Worm (Caenorhabditis elegans) whole organism, L4/young adult: ENCODE data around the gene gst-33.

Source experiments
- dao-5 ChIP-seq: sonication (generic microtip); optimal IDR thresholded peaks from 2 replicates; lab custom pipeline; 2016; ENCODE audit warnings: missing genotype, missing genetic modification characterization, moderate library complexity, missing compliant biosample characterization
- him-1 ChIP-seq: sonication (generic microtip); optimal IDR thresholded peaks from 2 replicates; lab custom pipeline; 2016; ENCODE audit warnings: missing genotype, missing genetic modification reagents, missing genetic modification characterization, missing compliant biosample characterization

DNA sequence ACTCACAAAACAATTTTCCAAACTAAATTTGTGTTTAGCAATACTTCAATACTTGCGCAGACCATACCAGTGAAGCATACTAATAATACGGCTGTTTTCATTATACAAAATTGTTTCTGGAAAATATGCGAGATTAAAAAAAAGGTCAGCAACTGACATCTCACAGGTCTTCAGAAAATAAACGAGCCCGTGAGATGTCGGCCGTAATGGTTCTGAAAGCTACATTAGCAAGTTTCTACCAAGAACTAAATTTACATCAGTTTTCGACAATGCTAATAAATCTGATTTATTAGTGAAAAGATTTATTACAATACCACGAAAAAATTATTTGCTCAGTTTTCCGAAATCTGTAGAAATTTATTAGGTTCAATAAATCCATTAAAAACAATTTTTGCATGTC is 9.1 kb upstream of the gst-33 start, which contains the start of gene srbc-31:
- TF ChIP-seq him-1 (no peak), dao-5 (tag; lab: Kevin White, UChicago) (no peak)
